Worm (Caenorhabditis elegans) whole organism, young adult: ENCODE data around the gene K02C4.3.

Source experiments
- K11D2.4 ChIP-seq: fragments of 200-800 bp; sonication (Bioruptor generic); IDR thresholded peaks from 2 replicates; pipeline ENCODE4 v1.3.6; 2022; ENCODE audit warnings: missing genetic modification reagents, missing genetic modification characterization, missing compliant biosample characterization
- Y53G8AR.9 ChIP-seq: fragments of 200-800 bp; sonication (Bioruptor generic); conservative IDR thresholded peaks from 2 replicates; pipeline ENCODE4 v1.3.6; 2022; ENCODE audit warnings: missing genetic modification reagents, missing genetic modification characterization, missing compliant biosample characterization
- atf-7 ChIP-seq: sonication (generic microtip); optimal IDR thresholded peaks from 2 replicates; lab custom pipeline; 2017; ENCODE audit warnings: mild to moderate bottlenecking, missing genetic modification characterization, missing compliant biosample characterization
- nhr-80 ChIP-seq: sonication (generic microtip); optimal IDR thresholded peaks from 2 replicates; lab custom pipeline; 2016; ENCODE audit warnings: missing genetic modification characterization, missing compliant biosample characterization
- snpc-3.4 ChIP-seq: sonication (generic microtip); optimal IDR thresholded peaks from 2 replicates; lab custom pipeline; 2017; ENCODE audit warnings: missing genetic modification characterization, mild to moderate bottlenecking, missing compliant biosample characterization, antibody characterized with exemption, moderate library complexity, missing genotype, missing genetic modification reagents
- tbp1 ChIP-seq: fragments of 200-800 bp; sonication (Bioruptor generic); optimal IDR thresholded peaks from 2 replicates; lab custom pipeline; 2018; ENCODE audit warnings: mild to moderate bottlenecking, missing genetic modification characterization, missing compliant biosample characterization

The K02C4.3 gene

ce11 chrII:8032657-8033056, 54.0 kb downstream of the K02C4.3 start, which contains the start of gene nrf-6:
nrf-6 (minus strand) TSS chrII:8032708.
- TF ChIP-seq Y53G8AR.9 (GFP tag; lab: Robert Waterston, UW) (no peak), snpc-3.4 (no peak), tbp1 (peak; percentile 5), K11D2.4 (no peak), nhr-80 (tag; lab: Kevin White, UChicago) (peak; percentile 94), atf-7 (tag; lab: Kevin White, UChicago) (peak; percentile 26)
